Fruit fly (Drosophila melanogaster) whole organism, embryonic: ENCODE measurements around the gene CG7179.

Experiments
- BEAF-32 ChIP-seq: fragments of 200-800 bp; sonication (Bioruptor generic); optimal IDR thresholded peaks from 3 replicates; lab custom pipeline; 2017; ENCODE audit warnings: missing biosample characterization, missing genetic modification characterization, mild to moderate bottlenecking, moderate library complexity, missing genetic modification reagents
- Bteb2 ChIP-seq: fragments of 200-800 bp; sonication (Bioruptor generic); optimal IDR thresholded peaks from 2 replicates; lab custom pipeline; 2016; ENCODE audit warnings: missing biosample characterization, missing genetic modification characterization
- CG10959 ChIP-seq: fragments of 200-800 bp; sonication (Bioruptor generic); IDR thresholded peaks from 2 replicates; pipeline ENCODE4 v1.3.6; 2022; ENCODE audit warnings: missing biosample characterization, missing genetic modification characterization
- CG11560 ChIP-seq: fragments of 200-800 bp; sonication (Bioruptor generic); IDR thresholded peaks from 3 replicates; pipeline ENCODE4 v1.3.6; 2022; ENCODE audit warnings: missing biosample characterization, missing genetic modification characterization
- CG14014 ChIP-seq: fragments of 200-800 bp; sonication (Bioruptor generic); IDR thresholded peaks from 2 replicates; pipeline ENCODE4 v1.3.6; 2022; ENCODE audit warnings: missing biosample characterization, missing genetic modification characterization
- CG14710 ChIP-seq: fragments of 200-800 bp; sonication (Bioruptor generic); optimal IDR thresholded peaks from 3 replicates; lab custom pipeline; 2019; ENCODE audit warnings: missing biosample characterization, mild to moderate bottlenecking, missing genetic modification characterization, moderate library complexity
- CG15011 ChIP-seq: fragments of 200-800 bp; sonication (Bioruptor generic); optimal IDR thresholded peaks from 3 replicates; lab custom pipeline; 2018; ENCODE audit warnings: missing biosample characterization, mild to moderate bottlenecking, missing genetic modification characterization
- CG2199 ChIP-seq: fragments of 200-800 bp; sonication (Bioruptor generic); IDR thresholded peaks from 3 replicates; pipeline ENCODE4 v1.3.6; 2022; ENCODE audit warnings: missing biosample characterization, missing genetic modification characterization
- CG2678 ChIP-seq: fragments of 200-800 bp; sonication (Bioruptor generic); optimal IDR thresholded peaks from 3 replicates; lab custom pipeline; 2019; ENCODE audit warnings: missing biosample characterization, mild to moderate bottlenecking, missing genetic modification characterization, moderate library complexity
- CG2875 ChIP-seq: fragments of 200-800 bp; sonication (Bioruptor generic); optimal IDR thresholded peaks from 2 replicates; lab custom pipeline; 2017; ENCODE audit warnings: missing biosample characterization, mild to moderate bottlenecking, missing genetic modification characterization, missing genetic modification reagents
- CG30020 ChIP-seq: fragments of 200-800 bp; optimal IDR thresholded peaks from 2 replicates; lab custom pipeline; 2019; ENCODE audit warnings: missing biosample characterization, mild to moderate bottlenecking, missing genetic modification characterization, moderate library complexity
- CG3163 ChIP-seq: fragments of 200-800 bp; sonication (Bioruptor generic); optimal IDR thresholded peaks from 3 replicates; lab custom pipeline; 2016; ENCODE audit warnings: missing biosample characterization, missing genetic modification characterization
- CG32767 ChIP-seq: fragments of 200-800 bp; sonication (Bioruptor generic); IDR thresholded peaks from 2 replicates; pipeline ENCODE4 v1.3.6; 2022; ENCODE audit warnings: missing biosample characterization, missing genetic modification characterization
- CG4404 ChIP-seq: fragments of 200-800 bp; sonication (Bioruptor generic); IDR thresholded peaks from 2 replicates; pipeline ENCODE4 v1.3.6; 2022; ENCODE audit warnings: missing biosample characterization, missing genetic modification characterization
- CG4730 ChIP-seq: fragments of 200-800 bp; sonication (Bioruptor generic); IDR thresholded peaks from 2 replicates; pipeline ENCODE4 v1.3.6; 2022; ENCODE audit warnings: missing biosample characterization, missing genetic modification characterization
- CG4820 ChIP-seq: fragments of 200-800 bp; sonication (Bioruptor generic); optimal IDR thresholded peaks from 3 replicates; lab custom pipeline; 2016; ENCODE audit warnings: missing biosample characterization, missing genetic modification characterization
- CG6765 ChIP-seq: fragments of 200-800 bp; sonication (Bioruptor generic); optimal IDR thresholded peaks from 3 replicates; lab custom pipeline; 2017; ENCODE audit warnings: missing biosample characterization, mild to moderate bottlenecking, missing genetic modification characterization
- CG7987 ChIP-seq: fragments of 200-800 bp; sonication (Bioruptor generic); optimal IDR thresholded peaks from 2 replicates; lab custom pipeline; 2018; ENCODE audit warnings: missing biosample characterization, mild to moderate bottlenecking, missing genetic modification characterization, moderate library complexity
- Jarid2 ChIP-seq: fragments of 200-800 bp; sonication (Bioruptor generic); optimal IDR thresholded peaks from 3 replicates; lab custom pipeline; 2017; ENCODE audit warnings: mild to moderate bottlenecking, missing biosample characterization, missing genetic modification reagents, missing genetic modification characterization
- Lpt ChIP-seq: fragments of >200 bp; optimal IDR thresholded peaks from 2 replicates; lab custom pipeline; 2018; ENCODE audit warnings: missing biosample characterization, missing genetic modification characterization
- Med ChIP-seq: fragments of 200-800 bp; sonication (Bioruptor generic); peaks from one replicate; lab custom pipeline; 2016; ENCODE audit warnings: missing biosample characterization, missing genetic modification characterization, mild to moderate bottlenecking, inconsistent platforms, moderate library complexity
- NK7.1 ChIP-seq: fragments of 200-800 bp; sonication (Bioruptor generic); optimal IDR thresholded peaks from 3 replicates; lab custom pipeline; 2016; ENCODE audit warnings: missing biosample characterization, missing genetic modification characterization
- Oli ChIP-seq: fragments of 200-800 bp; sonication (Bioruptor generic); optimal IDR thresholded peaks from 2 replicates; lab custom pipeline; 2018; ENCODE audit warnings: missing biosample characterization, mild to moderate bottlenecking, missing genetic modification characterization, moderate library complexity
- Opbp ChIP-seq: fragments of 200-800 bp; sonication (Bioruptor generic); IDR thresholded peaks from 3 replicates; pipeline ENCODE4 v1.3.6; 2022; ENCODE audit warnings: missing biosample characterization, missing genetic modification characterization; ENCODE audit not compliant: partially characterized antibody
- Scr ChIP-seq: fragments of 200-800 bp; sonication (Bioruptor generic); IDR thresholded peaks from 2 replicates; pipeline ENCODE4 v1.3.6; 2022; ENCODE audit warnings: missing biosample characterization, missing genetic modification characterization; ENCODE audit not compliant: partially characterized antibody
- Sox102F ChIP-seq: fragments of 200-800 bp; sonication (Bioruptor generic); optimal IDR thresholded peaks from 2 replicates; lab custom pipeline; 2018; ENCODE audit warnings: missing biosample characterization, mild to moderate bottlenecking, missing genetic modification characterization, moderate library complexity
- ara ChIP-seq: fragments of 200-800 bp; sonication (Bioruptor generic); IDR thresholded peaks from 2 replicates; pipeline ENCODE4 v1.3.6; 2022; ENCODE audit warnings: missing biosample characterization, missing genetic modification characterization
- bbx ChIP-seq: fragments of 200-800 bp; sonication (Bioruptor generic); IDR thresholded peaks from 2 replicates; pipeline ENCODE4 v1.3.6; 2022; ENCODE audit warnings: missing biosample characterization, missing genetic modification characterization; ENCODE audit not compliant: partially characterized antibody
- bowl ChIP-seq: fragments of 200-800 bp; sonication (Bioruptor generic); IDR thresholded peaks from 2 replicates; pipeline ENCODE4 v1.3.6; 2022; ENCODE audit warnings: missing biosample characterization, missing genetic modification characterization
- caup ChIP-seq: fragments of 200-800 bp; sonication (Bioruptor generic); optimal IDR thresholded peaks from 3 replicates; lab custom pipeline; 2017; ENCODE audit warnings: missing biosample characterization, mild to moderate bottlenecking, missing genetic modification characterization, moderate library complexity; ENCODE audit not compliant: severe bottlenecking
- chm ChIP-seq: fragments of 200-800 bp; sonication (Bioruptor generic); IDR thresholded peaks from 2 replicates; pipeline ENCODE4 v1.3.6; 2022; ENCODE audit warnings: missing biosample characterization, missing genetic modification characterization
- ci ChIP-seq: fragments of 200-800 bp; sonication (Bioruptor generic); IDR thresholded peaks from 3 replicates; pipeline ENCODE4 v1.3.6; 2022; ENCODE audit warnings: missing biosample characterization, missing genetic modification characterization
- croc ChIP-seq: fragments of 200-800 bp; sonication (Bioruptor generic); conservative IDR thresholded peaks from 3 replicates; pipeline ENCODE4 v1.3.6; 2022; ENCODE audit warnings: missing biosample characterization, missing genetic modification characterization
- crp ChIP-seq, 2 experiments: fragments of 200-800 bp; sonication (Bioruptor generic); optimal IDR thresholded peaks; 2 replicates in 1 of 2; 3 replicates in 1 of 2; lab custom pipeline; 2017; ENCODE audit warnings: missing biosample characterization in 2 of 2, missing genetic modification characterization in 2 of 2, mild to moderate bottlenecking in 1 of 2, moderate library complexity in 1 of 2
- gro ChIP-seq: fragments of 200-800 bp; sonication (Bioruptor generic); optimal IDR thresholded peaks from 2 replicates; lab custom pipeline; 2016; ENCODE audit warnings: missing biosample characterization, missing genetic modification characterization
- hkb ChIP-seq, 2 experiments: fragments of 200-800 bp in 1 of 2; fragments of >200 bp in 1 of 2; sonication (Bioruptor generic) in 1 of 2; IDR thresholded peaks in 1 of 2; optimal IDR thresholded peaks in 1 of 2; 2 replicates each; pipeline versions ENCODE4 v1.3.6 to Lab custom; 2017 to 2022; ENCODE audit warnings: missing biosample characterization in 1 of 2, missing genetic modification characterization in 1 of 2
- nom ChIP-seq: fragments of 200-800 bp; sonication (Bioruptor generic); optimal IDR thresholded peaks from 2 replicates; lab custom pipeline; 2017; ENCODE audit warnings: missing biosample characterization, missing genetic modification characterization, mild to moderate bottlenecking, moderate library complexity, missing genetic modification reagents
- otp ChIP-seq: fragments of 200-800 bp; sonication (Bioruptor generic); IDR thresholded peaks from 3 replicates; pipeline ENCODE4, ENCODE4 v1.3.6; 2022; ENCODE audit warnings: missing biosample characterization, missing genetic modification characterization
- prd ChIP-seq, 3 experiments: fragments of >200 bp in 2 of 3; fragments of 200-800 bp in 1 of 3; sonication (Bioruptor generic) in 1 of 3; optimal IDR thresholded peaks in 2 of 3; IDR thresholded peaks in 1 of 3; 2 replicates in 2 of 3; 3 replicates in 1 of 3; pipeline versions ENCODE4 v1.3.6 to Lab custom; 2017 to 2022; ENCODE audit warnings: missing biosample characterization in 1 of 3, missing genetic modification characterization in 1 of 3
- pzg ChIP-seq: fragments of 200-800 bp; sonication (Bioruptor generic); optimal IDR thresholded peaks from 3 replicates; lab custom pipeline; 2018; ENCODE audit warnings: missing biosample characterization, mild to moderate bottlenecking, missing genetic modification characterization, moderate library complexity
- ranshi ChIP-seq: fragments of 200-800 bp; sonication (Bioruptor generic); IDR thresholded peaks from 2 replicates; pipeline ENCODE4 v1.3.6; 2022; ENCODE audit warnings: missing biosample characterization, missing genetic modification characterization
- ro ChIP-seq: fragments of 200-800 bp; sonication (Bioruptor generic); IDR thresholded peaks from 2 replicates; pipeline ENCODE4 v1.3.6; 2022; ENCODE audit warnings: missing biosample characterization, missing genetic modification characterization
- schlank ChIP-seq: fragments of 200-800 bp; sonication (Bioruptor generic); optimal IDR thresholded peaks from 2 replicates; lab custom pipeline; 2018; ENCODE audit warnings: missing biosample characterization, mild to moderate bottlenecking, missing genetic modification characterization
- sd ChIP-seq: fragments of 200-800 bp; sonication (Bioruptor generic); optimal IDR thresholded peaks from 3 replicates; lab custom pipeline; 2018; ENCODE audit warnings: missing biosample characterization, mild to moderate bottlenecking, missing genetic modification characterization, moderate library complexity
- slou ChIP-seq: fragments of 200-800 bp; sonication (Bioruptor generic); optimal IDR thresholded peaks from 3 replicates; lab custom pipeline; 2016; ENCODE audit warnings: missing biosample characterization, missing genetic modification characterization
- sna ChIP-seq: fragments of 200-800 bp; sonication (Bioruptor generic); IDR thresholded peaks from 2 replicates; pipeline ENCODE4 v1.3.6; 2022; ENCODE audit warnings: missing biosample characterization, missing genetic modification characterization; ENCODE audit not compliant: partially characterized antibody
- tap ChIP-seq: fragments of 200-800 bp; optimal IDR thresholded peaks from 3 replicates; lab custom pipeline; 2019; ENCODE audit warnings: missing biosample characterization, mild to moderate bottlenecking, missing genetic modification characterization, moderate library complexity

CG7179 gene

DNA sequence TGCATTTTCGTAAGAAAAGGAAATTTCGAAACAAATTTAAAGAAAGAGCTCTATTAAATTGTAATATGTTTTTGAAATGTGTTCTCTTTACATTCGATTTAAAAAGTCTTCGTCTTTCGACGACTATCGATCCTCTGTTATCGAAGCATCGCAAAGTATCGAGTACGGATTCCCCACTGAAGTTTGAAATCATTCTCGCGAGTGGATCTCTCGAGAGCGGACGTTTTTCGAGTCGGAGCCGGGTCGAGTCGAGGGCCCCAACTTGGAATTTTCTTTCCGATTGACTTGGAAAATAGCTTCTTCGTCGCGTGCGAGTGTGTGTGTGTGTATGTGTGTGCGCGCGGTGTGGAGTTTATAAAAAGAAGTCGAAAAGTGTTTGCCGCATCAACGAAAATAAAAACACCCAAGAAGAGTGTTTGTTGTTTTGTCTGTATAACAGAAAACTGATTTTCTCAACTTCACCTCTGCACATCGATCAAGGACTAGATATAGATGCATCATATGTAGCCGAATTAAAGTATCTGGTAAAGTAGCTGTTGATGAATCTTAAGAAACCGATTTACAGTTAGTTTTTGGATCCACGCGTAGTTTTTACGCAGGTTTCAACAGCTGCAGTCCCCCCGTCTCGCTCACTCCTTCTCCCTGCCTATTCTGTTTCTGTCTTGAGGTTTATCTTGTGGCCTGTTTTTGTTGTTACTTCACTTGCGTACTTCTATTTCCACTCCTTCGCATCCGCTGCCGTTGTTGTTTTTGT, 33.6 kb upstream of the CG7179 start, which contains the start of gene LanB1 (continued):
- TF ChIP-seq CG2199 (GFP tag; lab: Robert Waterston, UW) (peak; percentile 45; the same call in 2 of the 3 replicates), bowl (0 out of 2 replicates have a peak, but pooled peaks have one; percentile 14), nom (peak; percentile 14), sna (GFP tag; lab: Robert Waterston, UW) (0 out of 2 replicates have a peak, but pooled peaks have one; percentile 37), CG10959 (GFP tag; lab: Robert Waterston, UW) (no peak), pzg (peak; percentile 34), Oli (tag; lab: Kevin White, UChicago) (no peak), prd (optimal IDR thresholded peaks at IDR 0.05; lab: Kevin White, UChicago) (no peak), prd (GFP tag; IDR thresholded peaks at IDR 0.05; lab: Robert Waterston, UW) (0 out of 3 replicates have a peak, but pooled peaks have one; percentile 8), schlank (tag; lab: Kevin White, UChicago) (no peak), NK7.1 (GFP tag; lab: Kevin White, UChicago) (no peak), Med (peak; percentile 75), CG2678 (no peak), CG32767 (GFP tag; lab: Robert Waterston, UW) (peak; percentile 77), CG4820 (GFP tag; lab: Kevin White, UChicago) (no peak), Opbp (peak; percentile 62), gro (GFP tag; lab: Kevin White, UChicago) (peak; percentile 40), CG4404 (no peak), CG2875 (GFP tag; lab: Kevin White, UChicago) (no peak), CG30020 (tag; lab: Kevin White, UChicago) (no peak), ci (GFP tag; lab: Robert Waterston, UW) (peak; percentile 74; the same call in 2 of the 3 replicates), CG14014 (GFP tag; lab: Robert Waterston, UW) (peak; percentile 9; the same call in 1 of the 2 replicates), crp (GFP tag; optimal IDR thresholded peaks at IDR 0.05; lab: Kevin White, UChicago) (no peak), CG11560 (tag; lab: Robert Waterston, UW) (peak; percentile 94), BEAF-32 (GFP tag; lab: Kevin White, UChicago) (peak; percentile 59), CG15011 (GFP tag; lab: Kevin White, UChicago) (no peak), Scr (GFP tag; lab: Robert Waterston, UW) (peak; percentile 32; the same call in 1 of the 2 replicates), ara (GFP tag; lab: Robert Waterston, UW) (peak; percentile 29; the same call in 1 of the 2 replicates), caup (peak; percentile 13), croc (GFP tag; lab: Robert Waterston, UW) (no peak), CG14710 (tag; lab: Kevin White, UChicago) (no peak), slou (no peak), CG4730 (GFP tag; lab: Robert Waterston, UW) (no peak), sd (peak; percentile 84), Lpt (GFP tag; lab: Kevin White, UChicago) (no peak), Bteb2 (GFP tag; lab: Kevin White, UChicago) (no peak), hkb (optimal IDR thresholded peaks at IDR 0.05; lab: Kevin White, UChicago) (no peak), hkb (GFP tag; IDR thresholded peaks at IDR 0.05; lab: Robert Waterston, UW) (peak; percentile 34; the same call in 1 of the 2 replicates), Sox102F (GFP tag; lab: Kevin White, UChicago) (no peak), Jarid2 (GFP tag; lab: Kevin White, UChicago) (peak; percentile 93), otp (no peak), chm (GFP tag; lab: Robert Waterston, UW) (peak; percentile 70; the same call in 1 of the 2 replicates), ro (no peak), bbx (GFP tag; lab: Robert Waterston, UW) (peak; percentile 76), CG6765 (GFP tag; lab: Kevin White, UChicago) (peak; percentile 30), CG3163 (GFP tag; lab: Kevin White, UChicago) (no peak), ranshi (GFP tag; lab: Robert Waterston, UW) (no peak; the same call in 1 of the 2 replicates), CG7987 (peak; percentile 36), tap (tag; lab: Kevin White, UChicago) (no peak)
